Worm (Caenorhabditis elegans) whole organism, late embryonic: Measurements from ENCODE around the gene hpr-9.

Source experiments
- C08G9.2 ChIP-seq: sonication (generic microtip); optimal IDR thresholded peaks from 2 replicates; lab custom pipeline; 2016; ENCODE audit warnings: mild to moderate bottlenecking, missing genetic modification characterization, moderate library complexity, missing compliant biosample characterization
- C38D4.7 ChIP-seq: fragments of 200-800 bp; sonication (Bioruptor generic); optimal IDR thresholded peaks from 2 replicates; lab custom pipeline; 2018; ENCODE audit warnings: mild to moderate bottlenecking, missing genetic modification characterization, moderate library complexity, missing compliant biosample characterization
- K09A11.1 ChIP-seq: sonication (generic microtip); optimal IDR thresholded peaks from 2 replicates; lab custom pipeline; 2017; ENCODE audit warnings: antibody characterized with exemption, mild to moderate bottlenecking, missing genetic modification characterization, missing compliant biosample characterization; ENCODE audit not compliant: insufficient read depth
- T23F11.4 ChIP-seq: fragments of 200-800 bp; sonication (Bioruptor generic); optimal IDR thresholded peaks from 2 replicates; lab custom pipeline; 2018; ENCODE audit warnings: mild to moderate bottlenecking, missing genetic modification characterization, missing compliant biosample characterization
- Y22D7AL.16 ChIP-seq: sonication (generic microtip); optimal IDR thresholded peaks from 2 replicates; lab custom pipeline; 2016; ENCODE audit warnings: missing genetic modification characterization, missing compliant biosample characterization
- ama-1 ChIP-seq: fragments of 150-350 bp; optimal IDR thresholded peaks from 2 replicates; lab custom pipeline; 2014
- ceh-14 ChIP-seq: sonication (generic microtip); optimal IDR thresholded peaks from 2 replicates; lab custom pipeline; 2016; ENCODE audit warnings: missing genotype, missing genetic modification characterization, missing compliant biosample characterization
- ceh-18 ChIP-seq: sonication (generic microtip); optimal IDR thresholded peaks from 2 replicates; lab custom pipeline; 2016; ENCODE audit warnings: missing genetic modification characterization, missing compliant biosample characterization
- ceh-22 ChIP-seq: sonication (generic microtip); optimal IDR thresholded peaks from 2 replicates; lab custom pipeline; 2017; ENCODE audit warnings: missing biosample characterization, missing genetic modification characterization
- ceh-30 ChIP-seq: fragments of 150-350 bp; optimal IDR thresholded peaks from 2 replicates; lab custom pipeline; 2014; ENCODE audit warnings: missing biosample characterization, missing genetic modification characterization
- ceh-31 ChIP-seq: sonication (generic microtip); optimal IDR thresholded peaks from 2 replicates; lab custom pipeline; 2016; ENCODE audit warnings: missing genetic modification characterization, missing compliant biosample characterization
- ceh-45 ChIP-seq: fragments of 200-800 bp; sonication (Bioruptor generic); IDR thresholded peaks from 2 replicates; pipeline ENCODE4 v1.3.6; 2022; ENCODE audit warnings: missing genetic modification reagents, missing genetic modification characterization, missing compliant biosample characterization
- ceh-6 ChIP-seq: fragments of 200-800 bp; sonication (Bioruptor generic); optimal IDR thresholded peaks from 2 replicates; lab custom pipeline; 2018; ENCODE audit warnings: mild to moderate bottlenecking, missing genetic modification characterization, missing compliant biosample characterization
- ceh-9 ChIP-seq: sonication (generic microtip); optimal IDR thresholded peaks from 2 replicates; lab custom pipeline; 2016; ENCODE audit warnings: mild to moderate bottlenecking, missing genetic modification characterization, inconsistent platforms, missing compliant biosample characterization
- ets-4 ChIP-seq: sonication (generic microtip); optimal IDR thresholded peaks from 2 replicates; lab custom pipeline; 2016; ENCODE audit warnings: missing genetic modification characterization, missing compliant biosample characterization
- eyg-1 ChIP-seq: sonication (generic microtip); optimal IDR thresholded peaks from 2 replicates; lab custom pipeline; 2016; ENCODE audit warnings: missing genotype, missing genetic modification characterization, missing compliant biosample characterization
- fax-1 ChIP-seq: sonication (generic microtip); optimal IDR thresholded peaks from 2 replicates; lab custom pipeline; 2016; ENCODE audit warnings: missing genotype, missing genetic modification characterization, missing compliant biosample characterization
- gmeb-2 ChIP-seq: sonication (generic microtip); optimal IDR thresholded peaks from 2 replicates; lab custom pipeline; 2016; ENCODE audit warnings: missing genetic modification characterization, inconsistent platforms, missing compliant biosample characterization
- hlh-15 ChIP-seq: sonication (generic microtip); optimal IDR thresholded peaks from 2 replicates; lab custom pipeline; 2016; ENCODE audit warnings: missing genetic modification characterization, missing compliant biosample characterization
- hlh-30 ChIP-seq: sonication (generic microtip); optimal IDR thresholded peaks from 2 replicates; lab custom pipeline; 2017; ENCODE audit warnings: antibody characterized with exemption, missing genetic modification characterization, missing compliant biosample characterization; ENCODE audit not compliant: insufficient read depth
- mec-3 ChIP-seq: sonication (generic microtip); optimal IDR thresholded peaks from 2 replicates; lab custom pipeline; 2016; ENCODE audit warnings: borderline replicate concordance, missing genetic modification characterization, missing compliant biosample characterization
- nfya-1 ChIP-seq: sonication (generic microtip); optimal IDR thresholded peaks from 2 replicates; lab custom pipeline; 2017; ENCODE audit warnings: missing genetic modification characterization, mild to moderate bottlenecking, missing compliant biosample characterization, antibody characterized with exemption, moderate library complexity
- nhr-11 ChIP-seq: fragments of 150-350 bp; optimal IDR thresholded peaks from 2 replicates; lab custom pipeline; 2014; ENCODE audit warnings: missing biosample characterization, missing genetic modification characterization
- npax-4 ChIP-seq: sonication (generic microtip); optimal IDR thresholded peaks from 2 replicates; lab custom pipeline; 2016; ENCODE audit warnings: missing genetic modification characterization, missing compliant biosample characterization
- odd-2 ChIP-seq: sonication (generic microtip); optimal IDR thresholded peaks from 2 replicates; lab custom pipeline; 2017; ENCODE audit warnings: antibody characterized with exemption, mild to moderate bottlenecking, missing genetic modification characterization, missing compliant biosample characterization
- pag-3 ChIP-seq: sonication (generic microtip); optimal IDR thresholded peaks from 2 replicates; lab custom pipeline; 2016; ENCODE audit warnings: missing compliant biosample characterization, missing genetic modification characterization, borderline replicate concordance
- pat-9 ChIP-seq: fragments of 200-800 bp; sonication (Bioruptor generic); optimal IDR thresholded peaks from 2 replicates; lab custom pipeline; 2018; ENCODE audit warnings: mild to moderate bottlenecking, missing genetic modification characterization, moderate library complexity, missing compliant biosample characterization
- pha-2 ChIP-seq: sonication (generic microtip); optimal IDR thresholded peaks from 2 replicates; lab custom pipeline; 2017; ENCODE audit warnings: mild to moderate bottlenecking, missing genetic modification characterization, missing compliant biosample characterization
- pha-4 ChIP-seq: fragments of 150-350 bp; optimal IDR thresholded peaks from 2 replicates; lab custom pipeline; 2018; ENCODE audit warnings: missing biosample characterization, missing genetic modification reagents, missing genetic modification characterization
- pqm-1 ChIP-seq: sonication (generic microtip); optimal IDR thresholded peaks from 2 replicates; lab custom pipeline; 2016; ENCODE audit warnings: missing genetic modification characterization, missing compliant biosample characterization
- pros-1 ChIP-seq: fragments of 150-350 bp; optimal IDR thresholded peaks from 2 replicates; lab custom pipeline; 2014; ENCODE audit warnings: missing biosample characterization, missing genetic modification reagents, missing genetic modification characterization
- rnt-1 ChIP-seq: sonication (generic microtip); optimal IDR thresholded peaks from 2 replicates; lab custom pipeline; 2016; ENCODE audit warnings: missing genetic modification characterization, missing compliant biosample characterization
- sox-2 ChIP-seq: fragments of 200-800 bp; sonication (Bioruptor generic); IDR thresholded peaks from 2 replicates; pipeline ENCODE4 v1.3.6; 2022; ENCODE audit warnings: missing genetic modification reagents, missing genetic modification characterization, missing compliant biosample characterization
- syd-9 ChIP-seq: sonication (generic microtip); optimal IDR thresholded peaks from 2 replicates; lab custom pipeline; 2016; ENCODE audit warnings: mild to moderate bottlenecking, missing genetic modification characterization, moderate library complexity, missing compliant biosample characterization
- ttx-3 ChIP-seq: sonication (generic microtip); optimal IDR thresholded peaks from 2 replicates; lab custom pipeline; 2016; ENCODE audit warnings: missing genetic modification reagents, missing genetic modification characterization, missing compliant biosample characterization
- unc-3 ChIP-seq, 2 experiments: fragments of 200-800 bp in 1 of 2; sonication (Bioruptor generic) in 1 of 2; sonication (generic microtip) in 1 of 2; conservative IDR thresholded peaks in 1 of 2; optimal IDR thresholded peaks in 1 of 2; 2 replicates each; pipeline versions ENCODE4 v1.3.6 to Lab custom; 2016 to 2022; ENCODE audit warnings: missing compliant biosample characterization in 2 of 2, missing genetic modification characterization in 2 of 2, missing genetic modification reagents in 1 of 2
- unc-42 ChIP-seq: sonication (generic microtip); optimal IDR thresholded peaks from 2 replicates; lab custom pipeline; 2016; ENCODE audit warnings: missing genotype, missing genetic modification characterization, missing compliant biosample characterization
- unc-55 ChIP-seq: sonication (generic microtip); optimal IDR thresholded peaks from 2 replicates; lab custom pipeline; 2017; ENCODE audit warnings: missing biosample characterization, missing genetic modification reagents, missing genetic modification characterization
- unc-86 ChIP-seq: sonication (generic microtip); optimal IDR thresholded peaks from 2 replicates; lab custom pipeline; 2016; ENCODE audit warnings: missing genetic modification characterization, missing compliant biosample characterization
- ztf-16 ChIP-seq: sonication (generic microtip); optimal IDR thresholded peaks from 2 replicates; lab custom pipeline; 2017; ENCODE audit warnings: missing genetic modification characterization, missing compliant biosample characterization

The hpr-9 gene

ce11 chrIII:10599699-10600098, 21.7 kb upstream of the hpr-9 start:
- TF ChIP-seq ceh-14 (tag; lab: Kevin White, UChicago) (peak; percentile 4), hlh-30 (peak; percentile 98), nfya-1 (tag; lab: Kevin White, UChicago) (peak; percentile 11), nhr-11 (tag; lab: Kevin White, UChicago) (no peak), ceh-22 (tag; lab: Kevin White, UChicago) (no peak), pat-9 (tag; lab: Kevin White, UChicago) (no peak), ceh-18 (tag; lab: Kevin White, UChicago) (peak; percentile 5), fax-1 (no peak), unc-42 (tag; lab: Kevin White, UChicago) (peak; percentile 34), mec-3 (tag; lab: Kevin White, UChicago) (no peak), C08G9.2 (no peak), ttx-3 (tag; lab: Kevin White, UChicago) (no peak), ets-4 (tag; lab: Kevin White, UChicago) (no peak), ceh-31 (peak; percentile 45), eyg-1 (no peak), ceh-30 (tag; lab: Kevin White, UChicago) (no peak), ceh-45 (GFP tag; lab: Robert Waterston, UW) (no peak), sox-2 (GFP tag; lab: Robert Waterston, UW) (no peak)

DNA sequence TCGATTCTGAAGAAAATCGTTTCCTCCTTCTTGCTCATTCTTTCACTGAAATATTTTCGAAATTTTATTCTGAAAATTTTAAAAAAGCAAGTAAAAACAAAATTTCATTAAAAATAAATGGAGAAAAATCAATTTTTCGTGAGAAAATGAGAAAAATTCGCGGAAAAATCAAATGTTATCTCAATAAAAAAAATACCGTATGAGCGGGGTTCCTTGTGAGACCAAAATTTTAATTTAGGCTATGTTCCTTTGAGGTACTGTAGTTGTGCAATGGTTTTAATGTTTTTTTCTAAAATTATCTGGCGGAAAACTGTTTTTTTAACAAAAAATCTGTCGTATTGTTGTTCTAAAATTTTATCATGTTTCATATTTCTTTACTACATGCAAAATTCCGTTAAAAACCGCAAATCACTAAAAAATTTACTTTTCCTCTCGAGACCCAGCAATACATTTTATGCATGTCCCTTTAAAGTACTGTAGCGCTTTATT, 21.2 kb upstream of the hpr-9 start, which contains the start of gene epg-6:
Gene epg-6 (minus strand): TSS at position 51 of the 489 bp plus-strand sequence.
- TF ChIP-seq T23F11.4 (GFP tag; lab: Kevin White, UChicago): no peak
- TF ChIP-seq syd-9 (tag; lab: Kevin White, UChicago): no peak
- TF ChIP-seq ceh-9 (tag; lab: Kevin White, UChicago): no peak
- no peak for TF ChIP-seq odd-2
- no peak for TF ChIP-seq ztf-16 (tag; lab: Kevin White, UChicago)
- TF ChIP-seq unc-3 (GFP tag; conservative IDR thresholded peaks at IDR 0.05; lab: Robert Waterston, UW): no peak
- no peak for TF ChIP-seq unc-3 (tag; optimal IDR thresholded peaks at IDR 0.05; lab: Kevin White, UChicago)
- TF ChIP-seq Y22D7AL.16 (tag; lab: Kevin White, UChicago): no peak
- no peak for TF ChIP-seq unc-55 (GFP tag; lab: Kevin White, UChicago)
- TF ChIP-seq, all 69 proteins: peak for 0

ce11 chrIII:10600894-10601293, 20.5 kb upstream of the hpr-9 start:
- no peak for TF ChIP-seq fax-1
- TF ChIP-seq npax-4 (tag; lab: Kevin White, UChicago): no peak
- TF ChIP-seq mec-3 (tag; lab: Kevin White, UChicago): no peak
- TF ChIP-seq pqm-1 (tag; lab: Kevin White, UChicago): no peak
- no peak for TF ChIP-seq gmeb-2
- no peak for TF ChIP-seq hlh-15 (tag; lab: Kevin White, UChicago)
- no peak for TF ChIP-seq ets-4 (tag; lab: Kevin White, UChicago)
- no peak for TF ChIP-seq pag-3 (tag; lab: Kevin White, UChicago)
- no peak for TF ChIP-seq pha-2
- no peak for TF ChIP-seq C38D4.7
- no peak for TF ChIP-seq ama-1 (lab: Kevin White, UChicago)
- no peak for TF ChIP-seq hlh-30
- TF ChIP-seq unc-86 (tag; lab: Kevin White, UChicago): no peak
- no peak for TF ChIP-seq pha-4
- no peak for TF ChIP-seq odd-2
- no peak for TF ChIP-seq ttx-3 (tag; lab: Kevin White, UChicago)
- no peak for TF ChIP-seq pat-9 (tag; lab: Kevin White, UChicago)
- no peak for TF ChIP-seq ceh-31
- TF ChIP-seq ceh-22 (tag; lab: Kevin White, UChicago): no peak

ce11 chrIII:10603248-10603647, 18.1 kb upstream of the hpr-9 start, which contains the start of gene Y39A1A.2:
TSS of gene Y39A1A.2 (minus strand) at chrIII:10603566.
- TF ChIP-seq ceh-9 (tag; lab: Kevin White, UChicago) (no peak), rnt-1 (tag; lab: Kevin White, UChicago) (no peak), hlh-30 (no peak), Y22D7AL.16 (tag; lab: Kevin White, UChicago) (no peak), nhr-11 (tag; lab: Kevin White, UChicago) (no peak), ceh-14 (tag; lab: Kevin White, UChicago) (no peak), ceh-31 (no peak), K09A11.1 (no peak), hlh-15 (tag; lab: Kevin White, UChicago) (no peak), pros-1 (tag; lab: Kevin White, UChicago) (no peak), gmeb-2 (no peak), ceh-6 (no peak), ttx-3 (tag; lab: Kevin White, UChicago) (no peak)
